Worm (Caenorhabditis elegans): ENCODE results near the gene nhr-196.

nhr-196 gene

ce11 chrV:15719570-15719969 is 34.1 kb downstream of the nhr-196 start, which contains the start of gene Y6E2A.7:
Gene Y6E2A.7 (plus strand): TSS chrV:15719870.
- TF ChIP-seq unc-62 (GFP tag; optimal IDR thresholded peaks at IDR 0.05): no peak

DNA sequence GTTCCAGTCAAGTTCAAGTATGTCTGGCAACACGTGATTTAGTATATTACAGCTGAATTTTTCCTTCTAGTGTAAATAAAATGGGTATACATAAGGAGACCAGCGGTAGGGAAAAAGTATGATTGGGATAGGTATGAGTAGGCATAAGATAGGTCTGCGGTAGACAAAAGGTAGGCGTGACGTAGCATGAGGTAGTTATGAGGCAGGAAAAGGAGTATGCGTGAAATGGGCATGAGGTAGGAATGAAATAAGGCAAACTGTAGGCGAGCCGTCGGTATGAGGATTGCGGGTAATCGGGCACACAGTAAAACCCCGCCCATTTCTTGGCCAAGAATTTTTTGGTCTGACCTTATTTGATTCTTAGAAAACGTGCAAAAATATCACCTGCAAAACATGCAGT is 35.9 kb downstream of the nhr-196 start:
- TF ChIP-seq unc-62 (GFP tag; optimal IDR thresholded peaks at IDR 0.05): no peak

DNA sequence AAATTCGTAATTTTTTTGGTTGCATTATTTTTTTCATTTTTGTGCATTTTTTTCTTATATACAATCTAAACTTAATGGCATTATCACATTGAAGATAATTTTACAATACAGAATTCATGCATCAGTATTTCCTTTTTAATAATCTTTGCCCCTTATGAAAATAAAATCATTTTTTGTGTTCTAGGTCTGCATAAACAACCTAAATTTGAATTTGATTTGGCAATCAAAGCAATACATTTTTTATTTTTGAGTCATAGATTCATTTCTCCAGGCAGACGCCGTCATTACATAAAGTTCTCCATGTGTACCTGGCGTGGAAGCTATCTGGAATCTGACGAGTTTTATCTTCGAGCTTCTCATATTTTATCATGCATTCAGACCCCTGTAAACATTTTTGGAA is 36.4 kb downstream of the nhr-196 start, which contains the start of gene srh-140:
Gene srh-140 (plus strand): TSS at position 301 of the 400 bp plus-strand sequence.
- no peak for TF ChIP-seq unc-62 (GFP tag; optimal IDR thresholded peaks at IDR 0.05)

DNA sequence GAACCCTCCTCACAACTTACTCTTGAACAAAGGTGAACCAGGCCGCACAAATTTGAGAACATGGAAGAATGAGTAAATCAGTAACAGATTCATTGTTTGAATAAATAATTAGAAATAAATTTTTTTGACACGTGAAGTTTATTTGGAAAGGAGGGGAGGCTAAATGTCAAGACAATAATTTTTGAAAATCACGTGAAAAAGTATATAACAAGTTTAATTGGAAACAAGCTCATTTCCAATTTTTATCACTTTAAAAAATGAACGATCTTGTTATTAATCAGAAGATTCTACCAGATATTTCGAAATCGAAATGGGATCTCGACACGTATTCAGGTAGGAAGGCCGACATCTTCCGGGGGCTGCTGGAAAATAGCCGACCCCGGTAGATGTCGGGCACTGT is 41.1 kb downstream of the nhr-196 start, which contains the start of the genes irld-57 and sfxn-1.3:
Gene irld-57 (minus strand): TSS at position 101 of the 400 bp plus-strand sequence.
Gene sfxn-1.3 (plus strand): TSS at position 232 of the 400 bp plus-strand sequence.
- no peak for TF ChIP-seq unc-62 (GFP tag; optimal IDR thresholded peaks at IDR 0.05)

DNA sequence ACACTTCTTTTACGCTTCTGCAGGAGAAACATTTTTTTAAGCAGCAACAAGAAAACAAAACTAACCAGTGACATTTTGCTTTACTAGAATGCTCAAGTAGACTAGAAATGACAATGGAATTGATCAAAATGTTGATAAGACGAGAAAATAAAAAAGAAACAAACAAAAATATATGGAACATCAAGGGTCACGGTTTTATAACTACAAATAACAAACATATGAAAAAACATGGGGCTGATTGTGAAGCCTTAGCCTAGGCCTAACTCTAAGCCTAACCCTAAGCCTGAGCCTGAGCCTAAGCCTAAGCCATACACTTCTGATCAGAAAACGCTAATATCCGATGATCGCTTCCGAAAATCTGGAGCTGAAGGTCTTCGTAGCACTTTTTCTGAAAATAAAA is 44.9 kb downstream of the nhr-196 start, which contains the start of gene Y6E2A.10:
Gene Y6E2A.10 (minus strand): TSS at position 101 of the 400 bp plus-strand sequence.
- TF ChIP-seq unc-62 (GFP tag; optimal IDR thresholded peaks at IDR 0.05): no peak

ce11 chrV:15732209-15732608 is 46.7 kb downstream of the nhr-196 start, which contains the start of gene str-38:
Gene str-38 (minus strand): TSS chrV:15732309.
- no peak for TF ChIP-seq unc-62 (GFP tag; optimal IDR thresholded peaks at IDR 0.05)

ce11 chrV:15733020-15733419 is 47.5 kb downstream of the nhr-196 start:
- TF ChIP-seq unc-62 (GFP tag; optimal IDR thresholded peaks at IDR 0.05): no peak

ce11 chrV:15733568-15733967 is 48.1 kb downstream of the nhr-196 start, which contains the start of gene T23D5.3:
Gene T23D5.3 (minus strand): TSS chrV:15733668.
- TF ChIP-seq unc-62 (GFP tag; optimal IDR thresholded peaks at IDR 0.05): no peak

DNA sequence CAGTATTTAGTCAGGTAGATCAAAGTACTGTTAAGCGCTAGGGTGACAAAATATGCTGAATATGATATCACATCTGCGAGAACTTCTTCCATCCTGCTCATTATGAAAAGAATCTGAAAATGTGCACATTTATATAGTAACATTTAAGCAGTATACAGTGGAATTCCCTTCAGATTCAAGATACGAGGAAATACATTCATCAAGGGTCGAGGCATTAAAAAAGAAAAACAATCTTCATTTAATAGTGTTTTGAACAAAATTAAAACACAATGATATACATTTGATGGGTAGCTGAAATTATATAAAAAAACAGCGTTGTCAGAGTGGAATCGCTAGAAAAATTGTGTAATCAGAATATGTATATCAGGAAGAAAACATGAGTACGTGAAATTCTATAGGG is 50.2 kb downstream of the nhr-196 start, which contains the start of gene str-27:
Gene str-27 (minus strand): TSS at position 101 of the 400 bp plus-strand sequence.
- TF ChIP-seq unc-62 (GFP tag; optimal IDR thresholded peaks at IDR 0.05): no peak
